Worm (Caenorhabditis elegans) whole organism, young adult: ENCODE results near the gene R03A10.5.

Source experiments
- B0019.2 ChIP-seq: fragments of 200-800 bp; sonication (Bioruptor generic); conservative IDR thresholded peaks from 2 replicates; pipeline ENCODE4 v1.3.6; 2022; ENCODE audit warnings: missing genetic modification reagents, missing genetic modification characterization, missing compliant biosample characterization
- B0261.1 ChIP-seq: sonication (generic microtip); optimal IDR thresholded peaks from 2 replicates; lab custom pipeline; 2016; ENCODE audit warnings: mild to moderate bottlenecking, missing genetic modification characterization, moderate library complexity, missing compliant biosample characterization
- F37B4.10 ChIP-seq: fragments of 200-800 bp; sonication (Bioruptor generic); IDR thresholded peaks from 2 replicates; pipeline ENCODE4 v1.3.6; 2022; ENCODE audit warnings: missing genetic modification characterization, missing compliant biosample characterization
- F52B5.7 ChIP-seq: sonication (generic microtip); optimal IDR thresholded peaks from 2 replicates; lab custom pipeline; 2016; ENCODE audit warnings: mild to moderate bottlenecking, missing genetic modification characterization, missing compliant biosample characterization
- F57C9.4 ChIP-seq: sonication (generic microtip); optimal IDR thresholded peaks from 2 replicates; lab custom pipeline; 2017; ENCODE audit warnings: mild to moderate bottlenecking, missing genetic modification characterization, missing compliant biosample characterization
- T07F8.4 ChIP-seq: sonication (generic microtip); optimal IDR thresholded peaks from 2 replicates; lab custom pipeline; 2016; ENCODE audit warnings: mild to moderate bottlenecking, missing genetic modification characterization, moderate library complexity, missing compliant biosample characterization
- ccch-3 ChIP-seq: fragments of 200-800 bp; sonication (Bioruptor generic); optimal IDR thresholded peaks from 2 replicates; lab custom pipeline; 2018; ENCODE audit warnings: mild to moderate bottlenecking, missing genetic modification characterization, missing compliant biosample characterization
- cebp-1 ChIP-seq, 2 experiments: fragments of 200-800 bp in 1 of 2; sonication (Bioruptor generic) in 1 of 2; sonication (generic microtip) in 1 of 2; IDR thresholded peaks in 1 of 2; optimal IDR thresholded peaks in 1 of 2; 2 replicates each; pipeline versions ENCODE4 v1.3.6 to Lab custom; 2017 to 2022; ENCODE audit warnings: missing compliant biosample characterization in 2 of 2, missing genetic modification characterization in 2 of 2, mild to moderate bottlenecking in 1 of 2, missing genetic modification reagents in 1 of 2, moderate library complexity in 1 of 2
- ceh-27 ChIP-seq: fragments of 200-800 bp; sonication (Bioruptor generic); optimal IDR thresholded peaks from 2 replicates; lab custom pipeline; 2018; ENCODE audit warnings: mild to moderate bottlenecking, missing genetic modification characterization, moderate library complexity, missing compliant biosample characterization
- ceh-79 ChIP-seq: sonication (generic microtip); optimal IDR thresholded peaks from 2 replicates; lab custom pipeline; 2017; ENCODE audit warnings: mild to moderate bottlenecking, missing genetic modification characterization, missing compliant biosample characterization
- ceh-91 ChIP-seq: fragments of 200-800 bp; sonication (Bioruptor generic); IDR thresholded peaks from 2 replicates; pipeline ENCODE4 v1.3.6; 2022; ENCODE audit warnings: missing genetic modification reagents, missing genetic modification characterization, missing compliant biosample characterization
- dox-1 ChIP-seq: fragments of 200-800 bp; sonication (Bioruptor generic); IDR thresholded peaks from 2 replicates; pipeline ENCODE4 v1.3.6; 2022; ENCODE audit warnings: missing genetic modification reagents, missing genetic modification characterization, missing compliant biosample characterization
- egl-44 ChIP-seq: fragments of 200-800 bp; sonication (Bioruptor generic); IDR thresholded peaks from 2 replicates; pipeline ENCODE4 v1.3.6; 2022; ENCODE audit warnings: missing genetic modification reagents, missing genetic modification characterization, missing compliant biosample characterization
- lin-40 ChIP-seq: sonication (generic microtip); optimal IDR thresholded peaks from 2 replicates; lab custom pipeline; 2016; ENCODE audit warnings: missing genetic modification characterization, mild to moderate bottlenecking, missing compliant biosample characterization, missing genotype, missing genetic modification reagents
- nhr-179 ChIP-seq: sonication (generic microtip); optimal IDR thresholded peaks from 2 replicates; lab custom pipeline; 2016; ENCODE audit warnings: mild to moderate bottlenecking, missing genetic modification characterization, missing compliant biosample characterization
- nhr-80 ChIP-seq: sonication (generic microtip); optimal IDR thresholded peaks from 2 replicates; lab custom pipeline; 2016; ENCODE audit warnings: missing genetic modification characterization, missing compliant biosample characterization
- pha-4 ChIP-seq: fragments of 150-350 bp; sonication (generic microtip); optimal IDR thresholded peaks from 2 replicates; lab custom pipeline; 2014; ENCODE audit warnings: missing biosample characterization, missing genetic modification reagents, missing genetic modification characterization
- somi-1 ChIP-seq: fragments of 200-800 bp; sonication (Bioruptor generic); optimal IDR thresholded peaks from 2 replicates; lab custom pipeline; 2018; ENCODE audit warnings: mild to moderate bottlenecking, missing genetic modification characterization, missing compliant biosample characterization
- sptf-2 ChIP-seq: fragments of 200-800 bp; sonication (Bioruptor generic); optimal IDR thresholded peaks from 2 replicates; lab custom pipeline; 2018; ENCODE audit warnings: mild to moderate bottlenecking, missing genetic modification characterization, missing compliant biosample characterization
- tbx-9 ChIP-seq: sonication (generic microtip); optimal IDR thresholded peaks from 2 replicates; lab custom pipeline; 2016; ENCODE audit warnings: borderline replicate concordance, missing genetic modification characterization, inconsistent platforms, missing compliant biosample characterization
- zfh-2 ChIP-seq: fragments of 200-800 bp; sonication (Bioruptor generic); conservative IDR thresholded peaks from 2 replicates; pipeline ENCODE4 v1.3.6; 2022; ENCODE audit warnings: missing genetic modification reagents, missing genetic modification characterization, missing compliant biosample characterization
- zim-3 ChIP-seq: sonication (generic microtip); optimal IDR thresholded peaks from 2 replicates; lab custom pipeline; 2017; ENCODE audit warnings: mild to moderate bottlenecking, missing genetic modification characterization, moderate library complexity, missing compliant biosample characterization
- ztf-25 ChIP-seq: fragments of 200-800 bp; sonication (Bioruptor generic); IDR thresholded peaks from 2 replicates; pipeline ENCODE4 v1.3.6; 2022; ENCODE audit warnings: missing genetic modification reagents, missing genetic modification characterization, missing compliant biosample characterization

The R03A10.5 gene

ce11 chrX:15496927-15497605, 50.5 kb downstream of the R03A10.5 start, which contains the start of gene suox-1 (continued):
- TF ChIP-seq B0261.1 (tag; lab: Kevin White, UChicago) (no peak), cebp-1 (GFP tag; IDR thresholded peaks at IDR 0.05; lab: Robert Waterston, UW) (no peak), cebp-1 (tag; optimal IDR thresholded peaks at IDR 0.05; lab: Kevin White, UChicago) (peak; percentile 2), ceh-91 (GFP tag; lab: Robert Waterston, UW) (no peak), F37B4.10 (GFP tag; lab: Robert Waterston, UW) (no peak), ceh-27 (GFP tag; lab: Kevin White, UChicago) (peak; percentile 16), tbx-9 (tag; lab: Kevin White, UChicago) (no peak), egl-44 (GFP tag; lab: Robert Waterston, UW) (no peak), B0019.2 (GFP tag; lab: Robert Waterston, UW) (no peak), zfh-2 (GFP tag; lab: Robert Waterston, UW) (no peak), dox-1 (GFP tag; lab: Robert Waterston, UW) (no peak), nhr-179 (no peak), ztf-25 (GFP tag; lab: Robert Waterston, UW) (no peak), ceh-79 (tag; lab: Kevin White, UChicago) (no peak), T07F8.4 (tag; lab: Kevin White, UChicago) (no peak), nhr-80 (tag; lab: Kevin White, UChicago) (peak; percentile 42), zim-3 (no peak), F57C9.4 (tag; lab: Kevin White, UChicago) (no peak), somi-1 (GFP tag; lab: Kevin White, UChicago) (no peak), pha-4 (tag; lab: Kevin White, UChicago) (no peak), ccch-3 (GFP tag; lab: Kevin White, UChicago) (no peak), sptf-2 (GFP tag; lab: Kevin White, UChicago) (no peak), F52B5.7 (tag; lab: Kevin White, UChicago) (no peak), lin-40 (tag; lab: Kevin White, UChicago) (peak; percentile 22)
